Worm (Caenorhabditis elegans) whole organism, L3 larva: Measurements from ENCODE around the gene add-2.

Source experiments
- R02D3.7 ChIP-seq: fragments of 150-350 bp; optimal IDR thresholded peaks from 2 replicates; lab custom pipeline; 2014; ENCODE audit warnings: missing biosample characterization, missing genetic modification characterization
- aly-2 ChIP-seq: fragments of 150-350 bp; optimal IDR thresholded peaks from 2 replicates; lab custom pipeline; 2014; ENCODE audit warnings: missing biosample characterization, missing genetic modification characterization
- ama-1 ChIP-seq: fragments of 150-350 bp; optimal IDR thresholded peaks from 2 replicates; lab custom pipeline; 2018
- ceh-16 ChIP-seq: sonication (generic microtip); optimal IDR thresholded peaks from 2 replicates; lab custom pipeline; 2017; ENCODE audit warnings: missing biosample characterization, missing genetic modification characterization
- ceh-28 ChIP-seq: fragments of 150-350 bp; optimal IDR thresholded peaks from 2 replicates; lab custom pipeline; 2014; ENCODE audit warnings: missing biosample characterization, missing genetic modification reagents, missing genetic modification characterization
- ceh-82 ChIP-seq: fragments of 150-350 bp; optimal IDR thresholded peaks from 2 replicates; lab custom pipeline; 2014; ENCODE audit warnings: missing biosample characterization, missing genetic modification characterization
- ceh-9 ChIP-seq: sonication (generic microtip); optimal IDR thresholded peaks from 2 replicates; lab custom pipeline; 2018; ENCODE audit warnings: missing biosample characterization, missing genetic modification characterization
- daf-12 ChIP-seq: fragments of 150-350 bp; optimal IDR thresholded peaks from 2 replicates; lab custom pipeline; 2014; ENCODE audit warnings: missing biosample characterization, missing genetic modification reagents, missing genetic modification characterization
- egl-27 ChIP-seq: sonication (generic microtip); optimal IDR thresholded peaks from 4 replicates; lab custom pipeline; 2017; ENCODE audit warnings: missing biosample characterization, missing genetic modification reagents, missing genetic modification characterization
- egl-5 ChIP-seq: fragments of 150-350 bp; optimal IDR thresholded peaks from 2 replicates; lab custom pipeline; 2017; ENCODE audit warnings: missing biosample characterization, missing genetic modification reagents, missing genetic modification characterization, inconsistent platforms
- elt-1 ChIP-seq: fragments of 150-350 bp; optimal IDR thresholded peaks from 2 replicates; lab custom pipeline; 2014; ENCODE audit warnings: missing biosample characterization, missing genetic modification characterization
- elt-2 ChIP-seq: sonication (generic microtip); optimal IDR thresholded peaks from 2 replicates; lab custom pipeline; 2016; ENCODE audit warnings: missing genetic modification reagents, mild to moderate bottlenecking, missing genetic modification characterization, missing compliant biosample characterization
- elt-3 ChIP-seq, 3 experiments: fragments of 150-350 bp in 1 of 3; sonication (generic microtip) in 2 of 3; optimal IDR thresholded peaks; 2 replicates in 2 of 3; 4 replicates in 1 of 3; lab custom pipeline; 2014 to 2017; ENCODE audit warnings: missing biosample characterization in 3 of 3, missing genetic modification characterization in 3 of 3
- eor-1 ChIP-seq, 2 experiments: fragments of 150-350 bp; optimal IDR thresholded peaks; 2 replicates each; lab custom pipeline; 2014 to 2018; ENCODE audit warnings: missing biosample characterization in 2 of 2, missing genetic modification characterization in 2 of 2
- fkh-10 ChIP-seq: sonication (generic microtip); optimal IDR thresholded peaks from 2 replicates; lab custom pipeline; 2017; ENCODE audit warnings: missing biosample characterization, missing genetic modification reagents, missing genetic modification characterization
- fkh-2 ChIP-seq: fragments of 150-350 bp; optimal IDR thresholded peaks from 2 replicates; lab custom pipeline; 2014; ENCODE audit warnings: missing biosample characterization, missing genetic modification reagents, missing genetic modification characterization
- fos-1 ChIP-seq: fragments of 150-350 bp; optimal IDR thresholded peaks from 2 replicates; lab custom pipeline; 2014; ENCODE audit warnings: missing biosample characterization, missing genetic modification characterization
- hmg-11 ChIP-seq: sonication (generic microtip); optimal IDR thresholded peaks from 2 replicates; lab custom pipeline; 2016; ENCODE audit warnings: missing genetic modification characterization, missing compliant biosample characterization
- jun-1 ChIP-seq: fragments of 150-350 bp; optimal IDR thresholded peaks from 2 replicates; lab custom pipeline; 2014; ENCODE audit warnings: missing biosample characterization, missing genetic modification reagents, missing genetic modification characterization
- lin-15B ChIP-seq: fragments of 150-350 bp; optimal IDR thresholded peaks from 2 replicates; lab custom pipeline; 2014; ENCODE audit warnings: missing biosample characterization, missing genetic modification characterization
- lin-39 ChIP-seq: fragments of 150-350 bp; optimal IDR thresholded peaks from 2 replicates; lab custom pipeline; 2018; ENCODE audit warnings: missing biosample characterization, missing genetic modification reagents, missing genetic modification characterization
- lsy-12 ChIP-seq: sonication (generic microtip); optimal IDR thresholded peaks from 2 replicates; lab custom pipeline; 2016; ENCODE audit warnings: mild to moderate bottlenecking, missing genetic modification characterization, missing compliant biosample characterization
- mdl-1 ChIP-seq: fragments of 150-350 bp; optimal IDR thresholded peaks from 2 replicates; lab custom pipeline; 2014; ENCODE audit warnings: missing biosample characterization, missing genetic modification characterization
- mml-1 ChIP-seq: fragments of 150-350 bp; sonication (generic microtip); optimal IDR thresholded peaks from 3 replicates; lab custom pipeline; 2014; ENCODE audit warnings: missing biosample characterization, missing genetic modification characterization
- nfya-1 ChIP-seq: sonication (generic microtip); optimal IDR thresholded peaks from 2 replicates; lab custom pipeline; 2017; ENCODE audit warnings: missing genetic modification characterization, mild to moderate bottlenecking, missing compliant biosample characterization, antibody characterized with exemption, moderate library complexity; ENCODE audit not compliant: insufficient read depth
- nhr-11 ChIP-seq: fragments of 150-350 bp; optimal IDR thresholded peaks from 2 replicates; lab custom pipeline; 2014; ENCODE audit warnings: missing biosample characterization, missing genetic modification characterization
- nhr-12 ChIP-seq: fragments of 150-350 bp; optimal IDR thresholded peaks from 2 replicates; lab custom pipeline; 2014; ENCODE audit warnings: missing biosample characterization, missing genetic modification characterization
- nhr-23 ChIP-seq: fragments of 150-350 bp; optimal IDR thresholded peaks from 2 replicates; lab custom pipeline; 2014; ENCODE audit warnings: missing biosample characterization, missing genetic modification reagents, missing genetic modification characterization
- nhr-237 ChIP-seq: fragments of 150-350 bp; optimal IDR thresholded peaks from 2 replicates; lab custom pipeline; 2014; ENCODE audit warnings: missing biosample characterization, missing genetic modification characterization
- nhr-25 ChIP-seq: sonication (generic microtip); optimal IDR thresholded peaks from 2 replicates; lab custom pipeline; 2017; ENCODE audit warnings: missing biosample characterization, missing genetic modification characterization
- nhr-28 ChIP-seq: fragments of 150-350 bp; optimal IDR thresholded peaks from 2 replicates; lab custom pipeline; 2014; ENCODE audit warnings: missing biosample characterization, missing genetic modification characterization
- nhr-43 ChIP-seq: sonication (generic microtip); optimal IDR thresholded peaks from 2 replicates; lab custom pipeline; 2016; ENCODE audit warnings: mild to moderate bottlenecking, missing genetic modification characterization, missing compliant biosample characterization; ENCODE audit not compliant: poor library complexity, severe bottlenecking
- nhr-67 ChIP-seq: fragments of 150-350 bp; optimal IDR thresholded peaks from 2 replicates; lab custom pipeline; 2014; ENCODE audit warnings: missing biosample characterization, missing genetic modification characterization
- nhr-76 ChIP-seq: fragments of 150-350 bp; sonication (generic microtip); optimal IDR thresholded peaks from 5 replicates; lab custom pipeline; 2014; ENCODE audit warnings: missing biosample characterization, missing genetic modification characterization
- nhr-77 ChIP-seq: fragments of 150-350 bp; optimal IDR thresholded peaks from 2 replicates; lab custom pipeline; 2014; ENCODE audit warnings: missing biosample characterization, missing genetic modification characterization
- pha-4 ChIP-seq: fragments of 150-350 bp; optimal IDR thresholded peaks from 2 replicates; lab custom pipeline; 2014; ENCODE audit warnings: missing biosample characterization, missing genetic modification reagents, missing genetic modification characterization
- pqm-1 ChIP-seq: fragments of 150-350 bp; optimal IDR thresholded peaks from 2 replicates; lab custom pipeline; 2017; ENCODE audit warnings: missing biosample characterization, missing genetic modification characterization, inconsistent platforms
- sea-2 ChIP-seq: fragments of 150-350 bp; sonication (generic microtip); optimal IDR thresholded peaks from 4 replicates; lab custom pipeline; 2014; ENCODE audit warnings: missing biosample characterization, missing genetic modification reagents, missing genetic modification characterization
- skn-1 ChIP-seq: fragments of 150-350 bp; optimal IDR thresholded peaks from 2 replicates; lab custom pipeline; 2014; ENCODE audit warnings: missing biosample characterization, missing genetic modification characterization
- snpc-4 ChIP-seq: fragments of 150-350 bp; optimal IDR thresholded peaks from 2 replicates; lab custom pipeline; 2014; ENCODE audit warnings: missing biosample characterization, missing genetic modification characterization
- tbx-2 ChIP-seq: sonication (generic microtip); optimal IDR thresholded peaks from 2 replicates; lab custom pipeline; 2016; ENCODE audit warnings: mild to moderate bottlenecking, missing genetic modification characterization, missing compliant biosample characterization
- unc-39 ChIP-seq: sonication (generic microtip); optimal IDR thresholded peaks from 4 replicates; lab custom pipeline; 2017; ENCODE audit warnings: missing biosample characterization, missing genetic modification characterization
- unc-62 ChIP-seq: fragments of 150-350 bp; sonication (generic microtip); optimal IDR thresholded peaks from 4 replicates; lab custom pipeline; 2014; ENCODE audit warnings: missing biosample characterization, missing genetic modification reagents, missing genetic modification characterization
- zag-1 ChIP-seq: fragments of 150-350 bp; optimal IDR thresholded peaks from 2 replicates; lab custom pipeline; 2014; ENCODE audit warnings: missing biosample characterization, missing genetic modification characterization
- ztf-11 ChIP-seq: fragments of 150-350 bp; optimal IDR thresholded peaks from 2 replicates; lab custom pipeline; 2014; ENCODE audit warnings: missing biosample characterization, missing genetic modification characterization
- ztf-4 ChIP-seq: fragments of 150-350 bp; optimal IDR thresholded peaks from 2 replicates; lab custom pipeline; 2014; ENCODE audit warnings: missing biosample characterization, missing genetic modification characterization

The add-2 gene

ce11 chrV:12032060-12032459, 18.9 kb upstream of the add-2 start, which contains the start of gene pkc-1:
Gene pkc-1, minus strand, starts transcription at chrV:12032160.
- TF ChIP-seq unc-39 (no peak), zag-1 (tag; lab: Kevin White, UChicago) (no peak), nhr-76 (no peak), hmg-11 (no peak), nhr-77 (no peak), ama-1 (lab: Kevin White, UChicago) (no peak), pha-4 (tag; lab: Kevin White, UChicago) (no peak), unc-62 (GFP tag; lab: Kevin White, UChicago) (no peak), nhr-12 (no peak), elt-3 (tag; optimal IDR thresholded peaks at IDR 0.05; lab: Kevin White, UChicago) (no peak), mdl-1 (no peak), R02D3.7 (tag; lab: Kevin White, UChicago) (no peak), nfya-1 (tag; lab: Kevin White, UChicago) (no peak), jun-1 (no peak), nhr-67 (no peak), ceh-82 (tag; lab: Kevin White, UChicago) (no peak), aly-2 (no peak), ceh-9 (tag; lab: Kevin White, UChicago) (no peak), lsy-12 (tag; lab: Kevin White, UChicago) (no peak), snpc-4 (tag; lab: Kevin White, UChicago) (no peak)

DNA sequence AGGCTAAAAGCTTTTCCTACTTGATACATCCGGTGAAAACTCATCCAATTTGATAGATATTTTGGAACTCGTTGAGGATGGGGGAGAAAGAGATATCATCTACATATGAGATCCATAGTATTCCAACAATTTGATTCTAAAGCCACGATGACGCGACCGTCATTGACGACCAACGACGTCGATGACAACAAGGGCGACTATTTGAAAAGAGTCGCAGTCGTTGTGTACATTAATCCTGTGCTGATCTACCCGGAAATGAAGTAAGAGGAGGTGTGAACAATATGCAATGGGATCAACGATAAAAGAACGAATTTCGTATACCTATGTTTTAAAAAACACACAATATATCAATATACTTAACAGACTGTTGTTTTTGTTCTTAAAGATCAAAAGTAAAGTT, 14.9 kb upstream of the add-2 start:
- no peak for TF ChIP-seq lin-15B (tag; lab: Kevin White, UChicago)
- TF ChIP-seq unc-39 = no peak
- TF ChIP-seq eor-1 (tag; optimal IDR thresholded peaks at IDR 0.05; lab: Kevin White, UChicago) = no peak
- no peak for TF ChIP-seq pqm-1 (tag; lab: Kevin White, UChicago)
- TF ChIP-seq R02D3.7 (tag; lab: Kevin White, UChicago) = no peak
- TF ChIP-seq ztf-11 (tag; lab: Kevin White, UChicago) = no peak
- TF ChIP-seq fkh-10 = no peak

DNA sequence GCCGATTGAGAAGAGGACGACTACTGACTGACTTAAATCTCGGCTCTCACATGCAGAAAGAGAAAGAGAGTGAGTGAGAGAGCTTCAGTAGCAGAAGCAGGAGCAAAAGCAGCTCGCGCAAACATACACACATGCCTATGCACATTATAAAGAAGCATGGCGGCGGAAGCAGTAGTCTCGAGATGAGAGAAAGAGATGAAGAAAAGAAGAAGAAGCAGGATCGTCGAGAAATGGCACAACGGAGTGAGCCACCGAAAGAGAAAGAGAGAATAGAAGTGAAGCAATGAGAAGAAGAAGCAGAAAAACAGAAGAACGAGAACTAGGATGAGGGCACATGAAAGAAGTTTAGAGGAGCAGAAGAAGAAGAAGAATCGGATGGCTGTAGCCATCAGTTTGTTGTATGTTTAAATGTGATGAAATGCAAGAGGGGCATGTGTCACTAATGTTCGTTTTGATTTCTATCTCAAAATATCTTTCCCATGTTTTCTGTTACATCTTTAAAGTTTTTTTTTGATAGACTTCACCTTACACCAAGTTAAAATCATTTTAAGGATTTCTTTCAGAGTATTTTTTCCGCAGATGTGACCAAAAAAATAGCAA, 13.8 kb upstream of the add-2 start:
- peak; percentile 75 for TF ChIP-seq nfya-1 (tag; lab: Kevin White, UChicago)
- TF ChIP-seq tbx-2 (tag; lab: Kevin White, UChicago) = no peak
- TF ChIP-seq ztf-4 (tag; lab: Kevin White, UChicago) = no peak
- no peak for TF ChIP-seq R02D3.7 (tag; lab: Kevin White, UChicago)
- TF ChIP-seq daf-12 (tag; lab: Kevin White, UChicago) = no peak
- TF ChIP-seq nhr-23 (tag; lab: Kevin White, UChicago) = no peak
- TF ChIP-seq elt-2 = no peak
- peak; percentile 24 for TF ChIP-seq snpc-4 (tag; lab: Kevin White, UChicago)
- no peak for TF ChIP-seq fos-1
- TF ChIP-seq ceh-82 (tag; lab: Kevin White, UChicago) = no peak
- TF ChIP-seq pqm-1 (tag; lab: Kevin White, UChicago) = no peak
- TF ChIP-seq mml-1 (tag; lab: Kevin White, UChicago) = no peak
- no peak for TF ChIP-seq nhr-67
- no peak for TF ChIP-seq sea-2 (GFP tag; lab: Kevin White, UChicago)
- TF ChIP-seq nhr-28 = no peak
- TF ChIP-seq nhr-43 (tag; lab: Kevin White, UChicago) = no peak
- no peak for TF ChIP-seq unc-39
- TF ChIP-seq nhr-76 = no peak
- no peak for TF ChIP-seq unc-62 (GFP tag; lab: Kevin White, UChicago)
- no peak for TF ChIP-seq jun-1
- no peak for TF ChIP-seq ceh-28
- peak; percentile 21 for TF ChIP-seq hmg-11
- TF ChIP-seq fkh-10 = peak; percentile 84
- no peak for TF ChIP-seq ceh-16
- TF ChIP-seq eor-1 (tag; optimal IDR thresholded peaks at IDR 0.05; lab: Kevin White, UChicago) = no peak
- TF ChIP-seq nhr-77 = no peak
- no peak for TF ChIP-seq lsy-12 (tag; lab: Kevin White, UChicago)
- no peak for TF ChIP-seq elt-1 (tag; lab: Kevin White, UChicago)
- TF ChIP-seq mdl-1 = no peak
- TF ChIP-seq lin-15B (tag; lab: Kevin White, UChicago) = peak; percentile 8
- no peak for TF ChIP-seq egl-27 (tag; lab: Kevin White, UChicago)
- no peak for TF ChIP-seq aly-2
- TF ChIP-seq zag-1 (tag; lab: Kevin White, UChicago) = no peak
- TF ChIP-seq fkh-2 (tag; lab: Kevin White, UChicago) = no peak
- no peak for TF ChIP-seq skn-1 (tag; lab: Kevin White, UChicago)
- no peak for TF ChIP-seq ceh-9 (tag; lab: Kevin White, UChicago)
- no peak for TF ChIP-seq pha-4 (tag; lab: Kevin White, UChicago)
- no peak for TF ChIP-seq nhr-25 (tag; lab: Kevin White, UChicago)
- TF ChIP-seq lin-39 (tag; lab: Kevin White, UChicago) = peak; percentile 74
- TF ChIP-seq nhr-237 = no peak
- TF ChIP-seq nhr-11 (tag; lab: Kevin White, UChicago) = no peak
- TF ChIP-seq ama-1 (lab: Kevin White, UChicago) = no peak
- no peak for TF ChIP-seq elt-3 (tag; optimal IDR thresholded peaks at IDR 0.05; lab: Kevin White, UChicago)
- no peak for TF ChIP-seq egl-5 (tag; lab: Kevin White, UChicago)
